Worm (Caenorhabditis elegans): ENCODE data around the gene Y38H6C.23.

Y38H6C.23 gene

DNA sequence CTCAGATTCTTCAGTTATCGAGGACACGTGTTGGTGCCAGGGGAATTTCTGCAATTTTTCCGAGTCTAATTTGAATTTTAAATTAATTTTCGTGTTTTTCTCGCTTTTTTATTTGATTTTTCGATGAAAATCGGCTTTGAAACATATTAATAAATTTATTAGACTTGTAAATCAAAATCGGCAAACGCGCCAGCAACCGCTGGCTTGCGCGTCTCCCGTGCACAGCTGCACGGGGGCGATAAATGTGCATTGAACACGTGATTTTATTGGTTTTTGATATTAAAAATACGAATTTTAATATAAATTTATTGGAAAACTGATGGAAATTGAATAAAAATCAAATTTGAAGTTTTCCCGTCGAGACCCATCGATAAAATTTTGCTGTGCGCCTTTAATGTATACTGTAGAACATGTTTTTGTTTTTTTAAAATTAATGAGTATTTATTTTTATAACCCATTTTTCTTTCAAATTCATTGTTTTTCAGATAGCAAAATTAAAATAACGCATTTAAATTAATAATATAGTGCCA lies 24.4 kb upstream of the Y38H6C.23 start, which contains the start of gene F26F2.7:
F26F2.7 (plus strand) TSS at position 480 of the 530 bp plus-strand sequence.
- TF ChIP-seq die-1 (tag; optimal IDR thresholded peaks at IDR 0.05) (no peak), tbp1 (GFP tag; optimal IDR thresholded peaks at IDR 0.05) (peak; percentile 72), zfh-2 (GFP tag; conservative IDR thresholded peaks at IDR 0.05) (peak; percentile 80), sptf-2 (GFP tag; optimal IDR thresholded peaks at IDR 0.05) (peak; percentile 37), tlf-1 (GFP tag; optimal IDR thresholded peaks at IDR 0.05) (peak; percentile 92), ztf-25 (GFP tag; IDR thresholded peaks at IDR 0.05) (no peak), ztf-22 (GFP tag; optimal IDR thresholded peaks at IDR 0.05) (no peak), mel-28 (tag; optimal IDR thresholded peaks at IDR 0.05; ENCODE audit: borderline replicate concordance) (no peak), B0336.3 (GFP tag; IDR thresholded peaks at IDR 0.05) (peak; percentile 97), ceh-100 (GFP tag; IDR thresholded peaks at IDR 0.05) (no peak), nhr-179 (tag; optimal IDR thresholded peaks at IDR 0.05) (no peak), snpc-3.4 (tag; optimal IDR thresholded peaks at IDR 0.05) (peak; percentile 50), hlh-26 (GFP tag; conservative IDR thresholded peaks at IDR 0.05) (no peak), ceh-79 (tag; optimal IDR thresholded peaks at IDR 0.05) (peak; percentile 29), ztf-28 (GFP tag; IDR thresholded peaks at IDR 0.05) (no peak), mxl-1 (tag; optimal IDR thresholded peaks at IDR 0.05) (peak; percentile 9), let-607 (tag; optimal IDR thresholded peaks at IDR 0.05) (peak; percentile 33 to 81), hlh-12 (tag; optimal IDR thresholded peaks at IDR 0.05) (no peak), ztf-3 (GFP tag; optimal IDR thresholded peaks at IDR 0.05) (no peak), K12H6.12 (tag; optimal IDR thresholded peaks at IDR 0.05) (peak; percentile 71), F33H1.4 (GFP tag; IDR thresholded peaks at IDR 0.05) (peak; percentile 95), efl-1 (GFP tag; optimal IDR thresholded peaks at IDR 0.05) (peak; percentile 57), F39B2.1 (GFP tag; IDR thresholded peaks at IDR 0.05) (no peak), snpc-4 (GFP tag; optimal IDR thresholded peaks at IDR 0.05) (no peak), snpc-4 (tag; optimal IDR thresholded peaks at IDR 0.05) (peak in 3 of 4 experiments; percentile 26 to 85 (median 79)), lir-1 (GFP tag; conservative IDR thresholded peaks at IDR 0.05) (peak; percentile 80; the same call in 1 of the 2 replicates), D2030.7 (GFP tag; IDR thresholded peaks at IDR 0.05) (peak; percentile 91), let-526 (GFP tag; IDR thresholded peaks at IDR 0.05) (no peak), dox-1 (GFP tag; IDR thresholded peaks at IDR 0.05) (peak; percentile 98), Y53G8AR.9 (GFP tag; conservative IDR thresholded peaks at IDR 0.05) (peak; percentile 88), B0261.1 (tag; optimal IDR thresholded peaks at IDR 0.05) (peak; percentile 25), xnd-1 (tag; optimal IDR thresholded peaks at IDR 0.05) (peak; percentile 100), hmg-20 (GFP tag; IDR thresholded peaks at IDR 0.05) (peak; percentile 79), unc-62 (GFP tag; optimal IDR thresholded peaks at IDR 0.05) (no peak), T07F8.4 (tag; optimal IDR thresholded peaks at IDR 0.05) (no peak), F52B5.7 (tag; optimal IDR thresholded peaks at IDR 0.05) (no peak), snpc-1.3 (tag; optimal IDR thresholded peaks at IDR 0.05; ENCODE audit: insufficient read depth) (peak; percentile 44), ceh-58 (GFP tag; IDR thresholded peaks at IDR 0.05) (no peak), cebp-2 (GFP tag; IDR thresholded peaks at IDR 0.05) (no peak), F22D6.2 (tag; optimal IDR thresholded peaks at IDR 0.05) (peak; percentile 28), hsf-1 (GFP tag; IDR thresholded peaks at IDR 0.05) (no peak), lin-40 (tag; optimal IDR thresholded peaks at IDR 0.05) (peak; percentile 90), B0019.2 (GFP tag; conservative IDR thresholded peaks at IDR 0.05) (0 out of 2 replicates have a peak, but pooled peaks have one; percentile 20), attf-6 (GFP tag; IDR thresholded peaks at IDR 0.05) (peak; percentile 79), hmg-1.2 (GFP tag; IDR thresholded peaks at IDR 0.05) (peak; percentile 71), somi-1 (GFP tag; optimal IDR thresholded peaks at IDR 0.05) (peak; percentile 29), ccch-3 (GFP tag; optimal IDR thresholded peaks at IDR 0.05) (no peak), madf-3 (GFP tag; IDR thresholded peaks at IDR 0.05) (peak; percentile 83), tbx-9 (tag; optimal IDR thresholded peaks at IDR 0.05; ENCODE audit: borderline replicate concordance) (no peak)

Measured in whole organism, young adult.